Worm (Caenorhabditis elegans) whole organism, late embryonic: ENCODE results near the gene scl-1.

Experiments used
- C08G9.2 ChIP-seq: sonication (generic microtip); optimal IDR thresholded peaks from 2 replicates; lab custom pipeline; 2016; ENCODE audit warnings: mild to moderate bottlenecking, missing genetic modification characterization, moderate library complexity, missing compliant biosample characterization
- F13H6.1 ChIP-seq: sonication (generic microtip); optimal IDR thresholded peaks from 2 replicates; lab custom pipeline; 2016; ENCODE audit warnings: missing genetic modification characterization, missing compliant biosample characterization
- K02D7.2 ChIP-seq: sonication (generic microtip); optimal IDR thresholded peaks from 2 replicates; lab custom pipeline; 2017; ENCODE audit warnings: mild to moderate bottlenecking, missing genetic modification characterization, missing compliant biosample characterization
- ahr-1 ChIP-seq: sonication (generic microtip); optimal IDR thresholded peaks from 2 replicates; lab custom pipeline; 2016; ENCODE audit warnings: missing genetic modification characterization, missing compliant biosample characterization
- ceh-22 ChIP-seq: sonication (generic microtip); optimal IDR thresholded peaks from 2 replicates; lab custom pipeline; 2017; ENCODE audit warnings: missing biosample characterization, missing genetic modification characterization
- ceh-24 ChIP-seq: sonication (generic microtip); optimal IDR thresholded peaks from 2 replicates; lab custom pipeline; 2016; ENCODE audit warnings: mild to moderate bottlenecking, missing genetic modification characterization, missing compliant biosample characterization
- ceh-31 ChIP-seq: sonication (generic microtip); optimal IDR thresholded peaks from 2 replicates; lab custom pipeline; 2016; ENCODE audit warnings: missing genetic modification characterization, missing compliant biosample characterization
- ceh-34 ChIP-seq: sonication (generic microtip); optimal IDR thresholded peaks from 2 replicates; lab custom pipeline; 2016; ENCODE audit warnings: mild to moderate bottlenecking, missing genetic modification characterization, missing compliant biosample characterization
- ceh-45 ChIP-seq: fragments of 200-800 bp; sonication (Bioruptor generic); IDR thresholded peaks from 2 replicates; pipeline ENCODE4 v1.3.6; 2022; ENCODE audit warnings: missing genetic modification reagents, missing genetic modification characterization, missing compliant biosample characterization
- ceh-6 ChIP-seq: fragments of 200-800 bp; sonication (Bioruptor generic); optimal IDR thresholded peaks from 2 replicates; lab custom pipeline; 2018; ENCODE audit warnings: mild to moderate bottlenecking, missing genetic modification characterization, missing compliant biosample characterization
- ceh-9 ChIP-seq: sonication (generic microtip); optimal IDR thresholded peaks from 2 replicates; lab custom pipeline; 2016; ENCODE audit warnings: mild to moderate bottlenecking, missing genetic modification characterization, inconsistent platforms, missing compliant biosample characterization
- che-1 ChIP-seq: sonication (generic microtip); optimal IDR thresholded peaks from 2 replicates; lab custom pipeline; 2016; ENCODE audit warnings: mild to moderate bottlenecking, missing genetic modification characterization, missing compliant biosample characterization
- elt-4 ChIP-seq: sonication (generic microtip); optimal IDR thresholded peaks from 2 replicates; lab custom pipeline; 2016; ENCODE audit warnings: missing genetic modification characterization, missing compliant biosample characterization
- fkh-6 ChIP-seq: sonication (generic microtip); optimal IDR thresholded peaks from 2 replicates; lab custom pipeline; 2016; ENCODE audit warnings: missing genetic modification characterization, missing compliant biosample characterization
- hlh-13 ChIP-seq: fragments of 200-800 bp; sonication (Bioruptor generic); optimal IDR thresholded peaks from 2 replicates; lab custom pipeline; 2018; ENCODE audit warnings: mild to moderate bottlenecking, missing genetic modification characterization, missing compliant biosample characterization
- hlh-6 ChIP-seq: sonication (generic microtip); optimal IDR thresholded peaks from 2 replicates; lab custom pipeline; 2016; ENCODE audit warnings: missing genotype, missing genetic modification characterization, missing compliant biosample characterization
- hlh-8 ChIP-seq: sonication (generic microtip); optimal IDR thresholded peaks from 2 replicates; lab custom pipeline; 2016; ENCODE audit warnings: missing genotype, missing genetic modification characterization, missing compliant biosample characterization
- lin-11 ChIP-seq: fragments of 200-800 bp; sonication (Bioruptor generic); optimal IDR thresholded peaks from 2 replicates; lab custom pipeline; 2018; ENCODE audit warnings: mild to moderate bottlenecking, missing genetic modification characterization, missing compliant biosample characterization
- madf-2 ChIP-seq: sonication (generic microtip); optimal IDR thresholded peaks from 2 replicates; lab custom pipeline; 2017; ENCODE audit warnings: missing genetic modification characterization, missing compliant biosample characterization
- nhr-11 ChIP-seq: fragments of 150-350 bp; optimal IDR thresholded peaks from 2 replicates; lab custom pipeline; 2014; ENCODE audit warnings: missing biosample characterization, missing genetic modification characterization
- odd-2 ChIP-seq: sonication (generic microtip); optimal IDR thresholded peaks from 2 replicates; lab custom pipeline; 2017; ENCODE audit warnings: antibody characterized with exemption, mild to moderate bottlenecking, missing genetic modification characterization, missing compliant biosample characterization
- pax-1 ChIP-seq: fragments of 150-350 bp; optimal IDR thresholded peaks from 2 replicates; lab custom pipeline; 2014; ENCODE audit warnings: missing biosample characterization, missing genetic modification characterization
- pha-2 ChIP-seq: sonication (generic microtip); optimal IDR thresholded peaks from 2 replicates; lab custom pipeline; 2017; ENCODE audit warnings: mild to moderate bottlenecking, missing genetic modification characterization, missing compliant biosample characterization
- pqm-1 ChIP-seq: sonication (generic microtip); optimal IDR thresholded peaks from 2 replicates; lab custom pipeline; 2016; ENCODE audit warnings: missing genetic modification characterization, missing compliant biosample characterization
- tbx-2 ChIP-seq: sonication (generic microtip); optimal IDR thresholded peaks from 2 replicates; lab custom pipeline; 2016; ENCODE audit warnings: missing genetic modification characterization, missing compliant biosample characterization
- tbx-7 ChIP-seq: sonication (generic microtip); optimal IDR thresholded peaks from 2 replicates; lab custom pipeline; 2016; ENCODE audit warnings: missing genotype, missing genetic modification characterization, missing compliant biosample characterization
- unc-3 ChIP-seq, 2 experiments: fragments of 200-800 bp in 1 of 2; sonication (Bioruptor generic) in 1 of 2; sonication (generic microtip) in 1 of 2; conservative IDR thresholded peaks in 1 of 2; optimal IDR thresholded peaks in 1 of 2; 2 replicates each; pipeline versions ENCODE4 v1.3.6 to Lab custom; 2016 to 2022; ENCODE audit warnings: missing compliant biosample characterization in 2 of 2, missing genetic modification characterization in 2 of 2, missing genetic modification reagents in 1 of 2
- unc-42 ChIP-seq: sonication (generic microtip); optimal IDR thresholded peaks from 2 replicates; lab custom pipeline; 2016; ENCODE audit warnings: missing genotype, missing genetic modification characterization, missing compliant biosample characterization
- unc-55 ChIP-seq: sonication (generic microtip); optimal IDR thresholded peaks from 2 replicates; lab custom pipeline; 2017; ENCODE audit warnings: missing biosample characterization, missing genetic modification reagents, missing genetic modification characterization
- ztf-16 ChIP-seq: sonication (generic microtip); optimal IDR thresholded peaks from 2 replicates; lab custom pipeline; 2017; ENCODE audit warnings: missing genetic modification characterization, missing compliant biosample characterization

Gene scl-1

ce11 chrIV:13082106-13082505, 26.0 kb downstream of the scl-1 start:
- no peak for TF ChIP-seq ceh-31 (tag; lab: Kevin White, UChicago)
- no peak for TF ChIP-seq ztf-16
- no peak for TF ChIP-seq nhr-11 (tag; lab: Kevin White, UChicago)
- TF ChIP-seq ceh-24 (tag; lab: Kevin White, UChicago): no peak
- TF ChIP-seq hlh-8 (tag; lab: Kevin White, UChicago): no peak
- no peak for TF ChIP-seq fkh-6 (tag; lab: Kevin White, UChicago)
- no peak for TF ChIP-seq ceh-34 (tag; lab: Kevin White, UChicago)
- no peak for TF ChIP-seq pha-2
- no peak for TF ChIP-seq ceh-9 (tag; lab: Kevin White, UChicago)
- no peak for TF ChIP-seq ahr-1 (tag; lab: Kevin White, UChicago)
- TF ChIP-seq che-1 (tag; lab: Kevin White, UChicago): no peak
- TF ChIP-seq ceh-6 (GFP tag; lab: Kevin White, UChicago): no peak

DNA sequence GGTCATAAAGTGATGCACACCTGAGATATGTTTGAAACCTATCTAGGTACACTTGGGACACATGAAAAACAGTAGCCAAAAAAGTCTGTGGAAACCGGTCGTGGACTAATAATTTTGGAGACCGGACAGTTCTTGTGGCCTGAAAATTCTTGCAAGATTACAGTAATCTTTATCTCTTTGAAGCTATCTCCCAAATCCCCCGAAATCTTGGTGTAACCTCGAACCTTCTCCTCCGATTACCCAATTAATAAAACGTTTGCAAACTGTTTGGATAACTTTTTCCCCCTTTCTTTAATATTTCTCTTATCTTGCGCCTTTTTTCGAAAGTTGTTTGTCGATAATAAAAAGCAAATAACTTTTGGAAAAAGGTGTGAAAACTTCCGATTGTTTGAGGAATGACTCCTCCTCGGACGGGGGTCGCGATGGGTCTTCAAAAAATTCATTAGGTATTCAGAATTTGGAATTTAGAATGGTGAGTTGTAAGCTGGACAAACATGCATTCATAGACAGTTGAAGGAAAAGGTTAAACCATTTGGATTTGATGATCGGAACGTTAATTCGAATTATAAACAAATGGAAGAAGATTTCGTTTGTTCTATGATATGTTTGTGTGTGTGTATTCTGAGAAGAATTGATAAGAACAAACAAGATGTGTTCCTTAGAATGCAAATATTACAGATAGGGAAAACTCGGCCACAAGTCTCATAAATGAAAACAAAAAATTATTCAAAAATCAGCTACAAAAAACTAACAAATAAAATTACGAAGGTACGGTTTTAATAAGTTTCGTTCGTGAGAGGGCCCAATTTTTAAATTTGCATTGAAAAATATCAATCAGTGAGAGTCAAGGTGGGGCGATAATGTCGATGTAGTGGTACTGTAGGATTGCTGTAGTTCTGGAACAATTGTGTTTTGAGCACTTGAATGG, 27.0 kb downstream of the scl-1 start:
- TF ChIP-seq F13H6.1 (tag; lab: Kevin White, UChicago) (no peak), K02D7.2 (tag; lab: Kevin White, UChicago) (no peak), C08G9.2 (tag; lab: Kevin White, UChicago) (no peak), unc-3 (GFP tag; conservative IDR thresholded peaks at IDR 0.05; lab: Robert Waterston, UW) (no peak), unc-3 (tag; optimal IDR thresholded peaks at IDR 0.05; lab: Kevin White, UChicago) (no peak), unc-55 (GFP tag; lab: Kevin White, UChicago) (no peak), tbx-2 (tag; lab: Kevin White, UChicago) (no peak), ceh-6 (GFP tag; lab: Kevin White, UChicago) (no peak), ahr-1 (tag; lab: Kevin White, UChicago) (no peak), tbx-7 (no peak), pax-1 (no peak), hlh-13 (GFP tag; lab: Kevin White, UChicago) (no peak), pqm-1 (tag; lab: Kevin White, UChicago) (no peak), ceh-34 (tag; lab: Kevin White, UChicago) (no peak)

ce11 chrIV:13085675-13086074, 29.5 kb downstream of the scl-1 start:
- TF ChIP-seq elt-4 (tag; lab: Kevin White, UChicago) (no peak), unc-42 (tag; lab: Kevin White, UChicago) (no peak), lin-11 (no peak), ceh-45 (GFP tag; lab: Robert Waterston, UW) (no peak), fkh-6 (tag; lab: Kevin White, UChicago) (no peak), madf-2 (tag; lab: Kevin White, UChicago) (no peak), odd-2 (tag; lab: Kevin White, UChicago) (no peak)

- TF ChIP-seq ceh-45 (GFP tag; lab: Robert Waterston, UW) (no peak), elt-4 (tag; lab: Kevin White, UChicago) (no peak)
These were observed 30.6 kb downstream of the scl-1 start, which contains the start of gene spin-2 for ce11 chrIV:13086705-13087104. spin-2 (plus strand) TSS chrIV:13087005.

- TF ChIP-seq hlh-6 (tag; lab: Kevin White, UChicago) (peak; percentile 21), tbx-7 (no peak), fkh-6 (tag; lab: Kevin White, UChicago) (no peak), C08G9.2 (tag; lab: Kevin White, UChicago) (peak; percentile 35), nhr-11 (tag; lab: Kevin White, UChicago) (no peak), ceh-22 (tag; lab: Kevin White, UChicago) (no peak), pax-1 (no peak)
These were observed 33.6 kb downstream of the scl-1 start for ce11 chrIV:13089671-13090242.
